Worm (Caenorhabditis elegans): ENCODE results near the gene nhr-96.

ce11 chrV:2251774-2252173 is 18.5 kb downstream of the nhr-96 start:
- TF ChIP-seq sox-2 (GFP tag; IDR thresholded peaks at IDR 0.05) (no peak), madf-2 (tag; optimal IDR thresholded peaks at IDR 0.05) (no peak), unc-86 (tag; optimal IDR thresholded peaks at IDR 0.05) (no peak), lin-11 (tag; optimal IDR thresholded peaks at IDR 0.05) (no peak), ama-1 (optimal IDR thresholded peaks at IDR 0.05) (no peak)
